Fruit fly (Drosophila melanogaster): Measurements from ENCODE around the gene Ras64B.

Gene Ras64B

dm6 chr3L:4108072-4108843 lies 30.6 kb upstream of the Ras64B start, which contains the start of gene Ack (continued):
- no peak for TF ChIP-seq Six4 (GFP tag; optimal IDR thresholded peaks at IDR 0.05)
- no peak for TF ChIP-seq CG2120 (GFP tag; optimal IDR thresholded peaks at IDR 0.05)
- TF ChIP-seq gt (GFP tag; IDR thresholded peaks at IDR 0.05) = no peak
- no peak for TF ChIP-seq Oaz (GFP tag; IDR thresholded peaks at IDR 0.05)
- TF ChIP-seq CG7271 (tag; optimal IDR thresholded peaks at IDR 0.05) = no peak
- no peak for TF ChIP-seq bsh (GFP tag; optimal IDR thresholded peaks at IDR 0.05)
- TF ChIP-seq CG6791 (GFP tag; IDR thresholded peaks at IDR 0.05; ENCODE audit: partially characterized antibody) = peak; percentile 73
- TF ChIP-seq CG13296 (GFP tag; optimal IDR thresholded peaks at IDR 0.05) = no peak
- TF ChIP-seq CG15601 (tag; optimal IDR thresholded peaks at IDR 0.05) = no peak
- TF ChIP-seq CG9797 (GFP tag; optimal IDR thresholded peaks at IDR 0.05) = peak; percentile 42
- no peak for TF ChIP-seq Hey (tag; optimal IDR thresholded peaks at IDR 0.05)
- no peak for TF ChIP-seq CG13424 (tag; optimal IDR thresholded peaks at IDR 0.05)
- TF ChIP-seq jing (GFP tag; optimal IDR thresholded peaks at IDR 0.05) = no peak
- no peak for TF ChIP-seq CG10565 (GFP tag; optimal IDR thresholded peaks at IDR 0.05)
- TF ChIP-seq Sox100B (GFP tag; optimal IDR thresholded peaks at IDR 0.05) = no peak
- TF ChIP-seq Spps (tag; optimal IDR thresholded peaks at IDR 0.05) = no peak
- peak; percentile 25 for TF ChIP-seq CG12391 (tag; optimal IDR thresholded peaks at IDR 0.05)
- TF ChIP-seq tx (GFP tag; optimal IDR thresholded peaks at IDR 0.05) = no peak
- no peak for TF ChIP-seq CG3163 (GFP tag; optimal IDR thresholded peaks at IDR 0.05)
- no peak for TF ChIP-seq hkb (optimal IDR thresholded peaks at IDR 0.05)
- TF ChIP-seq hkb (GFP tag; IDR thresholded peaks at IDR 0.05) = no peak; the same call in 1 of the 2 replicates
- peak; percentile 23; the same call in 1 of the 2 replicates for TF ChIP-seq CG9932 (GFP tag; IDR thresholded peaks at IDR 0.05)
- TF ChIP-seq CG31388 (GFP tag; optimal IDR thresholded peaks at IDR 0.05) = no peak
- TF ChIP-seq bbx (GFP tag; IDR thresholded peaks at IDR 0.05; ENCODE audit: partially characterized antibody) = peak; percentile 87
- peak; percentile 94 for TF ChIP-seq amos (GFP tag; IDR thresholded peaks at IDR 0.05; ENCODE audit: partially characterized antibody)
- peak; percentile 88 for TF ChIP-seq BEAF-32 (GFP tag; optimal IDR thresholded peaks at IDR 0.05)
- TF ChIP-seq CG10979 (tag; optimal IDR thresholded peaks at IDR 0.05) = no peak
- no peak for TF ChIP-seq Ada2b (GFP tag; IDR thresholded peaks at IDR 0.05)
- no peak for TF ChIP-seq fd102C (GFP tag; optimal IDR thresholded peaks at IDR 0.05)
- TF ChIP-seq phol (tag; optimal IDR thresholded peaks at IDR 0.05) = no peak
- peak; percentile 10 to 89 for TF ChIP-seq crp (GFP tag; optimal IDR thresholded peaks at IDR 0.05)
- TF ChIP-seq corto (GFP tag; optimal IDR thresholded peaks at IDR 0.05) = no peak
- no peak for TF ChIP-seq CG8944 (GFP tag; optimal IDR thresholded peaks at IDR 0.05)
- peak; percentile 31 for TF ChIP-seq sug (tag; optimal IDR thresholded peaks at IDR 0.05)
- TF ChIP-seq CG17829 (tag; optimal IDR thresholded peaks at IDR 0.05) = peak; percentile 5
- no peak for TF ChIP-seq ab (GFP tag; optimal IDR thresholded peaks at IDR 0.05)
- TF ChIP-seq sob (GFP tag; IDR thresholded peaks at IDR 0.05) = no peak
- TF ChIP-seq CG14965 (GFP tag; optimal IDR thresholded peaks at IDR 0.05; ENCODE audit: borderline replicate concordance) = no peak
- TF ChIP-seq CG1647 (GFP tag; optimal IDR thresholded peaks at IDR 0.05) = no peak
- TF ChIP-seq CG9817 (tag; optimal IDR thresholded peaks at IDR 0.05) = no peak
- peak; percentile 26 for TF ChIP-seq CG8478 (optimal IDR thresholded peaks at IDR 0.05)
- no peak for TF ChIP-seq Dip3 (GFP tag; optimal IDR thresholded peaks at IDR 0.05)
- TF ChIP-seq CG17385 (GFP tag; optimal IDR thresholded peaks at IDR 0.05) = no peak
- TF ChIP-seq CG10267 (tag; optimal IDR thresholded peaks at IDR 0.05) = peak; percentile 35
- TF ChIP-seq MESR4 (GFP tag; optimal IDR thresholded peaks at IDR 0.05) = peak; percentile 57
- no peak for TF ChIP-seq maf-S (GFP tag; optimal IDR thresholded peaks at IDR 0.05)
- no peak for TF ChIP-seq CG6254 (GFP tag; optimal IDR thresholded peaks at IDR 0.05)
- no peak for TF ChIP-seq oc (tag; optimal IDR thresholded peaks at IDR 0.05)
- no peak for TF ChIP-seq btn (GFP tag; optimal IDR thresholded peaks at IDR 0.05)

Data from whole organism, embryonic.